Worm (Caenorhabditis elegans) whole organism, L1 larva: ENCODE data around the gene clec-183.

Experiments
- C04F5.9 ChIP-seq: sonication (generic microtip); optimal IDR thresholded peaks from 2 replicates; lab custom pipeline; 2016; ENCODE audit warnings: missing genetic modification characterization, missing compliant biosample characterization
- C34B4.2 ChIP-seq: sonication (generic microtip); optimal IDR thresholded peaks from 2 replicates; lab custom pipeline; 2017; ENCODE audit warnings: mild to moderate bottlenecking, missing genetic modification characterization, missing compliant biosample characterization
- Y116A8C.19 ChIP-seq: sonication (generic microtip); optimal IDR thresholded peaks from 2 replicates; lab custom pipeline; 2016; ENCODE audit warnings: missing compliant biosample characterization, missing genetic modification characterization, borderline replicate concordance
- aha-1 ChIP-seq: fragments of 150-350 bp; optimal IDR thresholded peaks from 2 replicates; lab custom pipeline; 2014; ENCODE audit warnings: missing biosample characterization, missing genetic modification characterization
- aly-2 ChIP-seq: fragments of 150-350 bp; optimal IDR thresholded peaks from 2 replicates; lab custom pipeline; 2014; ENCODE audit warnings: missing biosample characterization, missing genetic modification characterization
- ama-1 ChIP-seq: fragments of 150-350 bp; optimal IDR thresholded peaks from 2 replicates; lab custom pipeline; 2014
- blmp-1 ChIP-seq: fragments of 150-350 bp; optimal IDR thresholded peaks from 2 replicates; lab custom pipeline; 2014; ENCODE audit warnings: missing biosample characterization, missing genetic modification characterization
- ceh-63 ChIP-seq: fragments of 200-800 bp; sonication (Bioruptor generic); optimal IDR thresholded peaks from 2 replicates; lab custom pipeline; 2018; ENCODE audit warnings: mild to moderate bottlenecking, missing genetic modification characterization, missing compliant biosample characterization
- ceh-8 ChIP-seq: fragments of 200-800 bp; sonication (Bioruptor generic); optimal IDR thresholded peaks from 2 replicates; lab custom pipeline; 2018; ENCODE audit warnings: mild to moderate bottlenecking, missing genetic modification characterization, moderate library complexity, missing compliant biosample characterization
- ces-1 ChIP-seq: fragments of 150-350 bp; optimal IDR thresholded peaks from 2 replicates; lab custom pipeline; 2014; ENCODE audit warnings: missing biosample characterization, missing genetic modification reagents, missing genetic modification characterization
- dpl-1 ChIP-seq, 3 experiments: fragments of 150-350 bp in 2 of 3; sonication (generic microtip) in 1 of 3; optimal IDR thresholded peaks; 2 replicates each; lab custom pipeline; 2014 to 2017; ENCODE audit warnings: missing biosample characterization in 3 of 3, missing genetic modification characterization in 3 of 3, missing genetic modification reagents in 3 of 3
- efl-3 ChIP-seq: fragments of 200-800 bp; sonication (Bioruptor generic); optimal IDR thresholded peaks from 2 replicates; lab custom pipeline; 2018; ENCODE audit warnings: mild to moderate bottlenecking, missing genetic modification characterization, missing compliant biosample characterization
- egl-13 ChIP-seq: sonication (generic microtip); optimal IDR thresholded peaks from 2 replicates; lab custom pipeline; 2016; ENCODE audit warnings: missing genotype, missing genetic modification reagents, missing genetic modification characterization, missing compliant biosample characterization
- egl-27 ChIP-seq, 2 experiments: fragments of 150-350 bp in 1 of 2; sonication (generic microtip); optimal IDR thresholded peaks; 3 replicates each; lab custom pipeline; 2017 to 2018; ENCODE audit warnings: missing biosample characterization in 2 of 2, missing genetic modification characterization in 2 of 2, missing genetic modification reagents in 2 of 2
- elt-3 ChIP-seq, 6 experiments: fragments of 150-350 bp in 1 of 6; sonication (generic microtip); optimal IDR thresholded peaks; 2 replicates each; lab custom pipeline; 2017 to 2018; ENCODE audit warnings: missing biosample characterization in 6 of 6, missing genetic modification characterization in 6 of 6, inconsistent platforms in 1 of 6
- ets-5 ChIP-seq: fragments of 200-800 bp; sonication (Bioruptor generic); IDR thresholded peaks from 2 replicates; pipeline ENCODE4 v1.3.6; 2022; ENCODE audit warnings: missing genetic modification characterization, missing compliant biosample characterization
- fkh-4 ChIP-seq: sonication (generic microtip); optimal IDR thresholded peaks from 2 replicates; lab custom pipeline; 2016; ENCODE audit warnings: missing compliant biosample characterization, missing genetic modification characterization, borderline replicate concordance
- fos-1 ChIP-seq: fragments of 150-350 bp; optimal IDR thresholded peaks from 2 replicates; lab custom pipeline; 2014; ENCODE audit warnings: missing biosample characterization, missing genetic modification characterization
- hlh-17 ChIP-seq: fragments of 200-800 bp; sonication (Bioruptor generic); optimal IDR thresholded peaks from 2 replicates; lab custom pipeline; 2018; ENCODE audit warnings: missing genetic modification characterization, mild to moderate bottlenecking, missing compliant biosample characterization, moderate library complexity, borderline replicate concordance
- hpl-2 ChIP-seq: fragments of 150-350 bp; optimal IDR thresholded peaks from 2 replicates; lab custom pipeline; 2014; ENCODE audit warnings: missing biosample characterization, missing genetic modification reagents, missing genetic modification characterization
- isw-1 ChIP-seq: fragments of 200-800 bp; sonication (Bioruptor generic); IDR thresholded peaks from 2 replicates; pipeline ENCODE4 v1.3.6; 2022; ENCODE audit warnings: missing genetic modification characterization, missing compliant biosample characterization
- lin-14 ChIP-seq: fragments of 200-800 bp; sonication (Bioruptor generic); optimal IDR thresholded peaks from 2 replicates; lab custom pipeline; 2018; ENCODE audit warnings: mild to moderate bottlenecking, missing genetic modification characterization, moderate library complexity, missing compliant biosample characterization
- lin-35 ChIP-seq, 2 experiments: fragments of 150-350 bp; optimal IDR thresholded peaks; 2 replicates each; lab custom pipeline; 2014; ENCODE audit warnings: missing biosample characterization in 2 of 2, missing genetic modification characterization in 2 of 2, missing genetic modification reagents in 2 of 2
- lir-3 ChIP-seq: sonication (generic microtip); optimal IDR thresholded peaks from 2 replicates; lab custom pipeline; 2016; ENCODE audit warnings: mild to moderate bottlenecking, missing genetic modification characterization, moderate library complexity, missing compliant biosample characterization; ENCODE audit not compliant: poor library complexity
- lsy-2 ChIP-seq, 2 experiments: fragments of 150-350 bp; optimal IDR thresholded peaks; 2 replicates each; lab custom pipeline; 2014; ENCODE audit warnings: missing biosample characterization in 2 of 2, missing genetic modification characterization in 2 of 2
- mdl-1 ChIP-seq, 2 experiments: fragments of 150-350 bp; optimal IDR thresholded peaks; 2 replicates each; lab custom pipeline; 2014 to 2017; ENCODE audit warnings: missing biosample characterization in 2 of 2, missing genetic modification characterization in 2 of 2, inconsistent platforms in 1 of 2
- nhr-19 ChIP-seq: fragments of 200-800 bp; sonication (Bioruptor generic); conservative IDR thresholded peaks from 2 replicates; pipeline ENCODE4 v1.3.6; 2022; ENCODE audit warnings: missing genetic modification characterization, missing compliant biosample characterization
- nhr-237 ChIP-seq: fragments of 150-350 bp; optimal IDR thresholded peaks from 2 replicates; lab custom pipeline; 2014; ENCODE audit warnings: missing biosample characterization, missing genetic modification characterization
- nhr-47 ChIP-seq: sonication (generic microtip); optimal IDR thresholded peaks from 2 replicates; lab custom pipeline; 2016; ENCODE audit warnings: mild to moderate bottlenecking, missing genetic modification characterization, moderate library complexity, missing compliant biosample characterization
- nhr-71 ChIP-seq: sonication (generic microtip); optimal IDR thresholded peaks from 2 replicates; lab custom pipeline; 2016; ENCODE audit warnings: mild to moderate bottlenecking, missing genetic modification characterization, moderate library complexity, missing compliant biosample characterization
- nhr-76 ChIP-seq: sonication (generic microtip); optimal IDR thresholded peaks from 2 replicates; lab custom pipeline; 2017; ENCODE audit warnings: missing biosample characterization, missing genetic modification characterization
- nhr-84 ChIP-seq: sonication (generic microtip); optimal IDR thresholded peaks from 2 replicates; lab custom pipeline; 2017; ENCODE audit warnings: missing biosample characterization, missing genetic modification characterization
- nhr-85 ChIP-seq: sonication (generic microtip); peaks from one replicate; lab custom pipeline; 2016; ENCODE audit warnings: missing genetic modification characterization, inconsistent platforms, missing compliant biosample characterization
- pax-3 ChIP-seq: fragments of 200-800 bp; sonication (Bioruptor generic); optimal IDR thresholded peaks from 2 replicates; lab custom pipeline; 2018; ENCODE audit warnings: mild to moderate bottlenecking, missing genetic modification characterization, moderate library complexity, missing compliant biosample characterization
- pqm-1 ChIP-seq: sonication (generic microtip); optimal IDR thresholded peaks from 3 replicates; lab custom pipeline; 2017; ENCODE audit warnings: missing biosample characterization, missing genetic modification characterization
- rnt-1 ChIP-seq: sonication (generic microtip); optimal IDR thresholded peaks from 2 replicates; lab custom pipeline; 2016; ENCODE audit warnings: mild to moderate bottlenecking, missing genetic modification characterization, moderate library complexity, missing compliant biosample characterization
- snpc-4 ChIP-seq: fragments of 150-350 bp; optimal IDR thresholded peaks from 2 replicates; lab custom pipeline; 2014; ENCODE audit warnings: missing biosample characterization, missing genetic modification characterization
- snu-23 ChIP-seq: sonication (generic microtip); optimal IDR thresholded peaks from 2 replicates; lab custom pipeline; 2016; ENCODE audit warnings: missing genetic modification characterization, missing compliant biosample characterization
- sox-4 ChIP-seq: sonication (generic microtip); optimal IDR thresholded peaks from 2 replicates; lab custom pipeline; 2016; ENCODE audit warnings: missing genetic modification characterization, missing compliant biosample characterization
- sup-37 ChIP-seq: fragments of 200-800 bp; sonication (Bioruptor generic); optimal IDR thresholded peaks from 2 replicates; lab custom pipeline; 2018; ENCODE audit warnings: mild to moderate bottlenecking, missing genetic modification characterization, missing compliant biosample characterization
- tbx-2 ChIP-seq: sonication (generic microtip); optimal IDR thresholded peaks from 2 replicates; lab custom pipeline; 2016; ENCODE audit warnings: missing genetic modification characterization, missing compliant biosample characterization
- tlp-1 ChIP-seq: fragments of 150-350 bp; optimal IDR thresholded peaks from 2 replicates; lab custom pipeline; 2014; ENCODE audit warnings: missing biosample characterization, missing genetic modification characterization
- unc-130 ChIP-seq: fragments of 150-350 bp; optimal IDR thresholded peaks from 2 replicates; lab custom pipeline; 2017; ENCODE audit warnings: missing biosample characterization, missing genetic modification characterization, inconsistent platforms
- unc-62 ChIP-seq: fragments of 150-350 bp; optimal IDR thresholded peaks from 2 replicates; lab custom pipeline; 2014; ENCODE audit warnings: missing biosample characterization, missing genetic modification reagents, missing genetic modification characterization
- unc-86 ChIP-seq: sonication (generic microtip); optimal IDR thresholded peaks from 2 replicates; lab custom pipeline; 2016; ENCODE audit warnings: missing genetic modification characterization, missing compliant biosample characterization
- vab-15 ChIP-seq: sonication (generic microtip); optimal IDR thresholded peaks from 2 replicates; lab custom pipeline; 2017; ENCODE audit warnings: missing genotype, mild to moderate bottlenecking, missing genetic modification characterization, missing compliant biosample characterization
- xbp-1 ChIP-seq: sonication (generic microtip); optimal IDR thresholded peaks from 2 replicates; lab custom pipeline; 2016; ENCODE audit warnings: missing genetic modification characterization, missing compliant biosample characterization
- zag-1 ChIP-seq: fragments of 150-350 bp; optimal IDR thresholded peaks from 2 replicates; lab custom pipeline; 2014; ENCODE audit warnings: missing biosample characterization, missing genetic modification characterization
- zip-4 ChIP-seq: fragments of 200-800 bp; sonication (Bioruptor generic); optimal IDR thresholded peaks from 2 replicates; lab custom pipeline; 2018; ENCODE audit warnings: mild to moderate bottlenecking, missing genetic modification characterization, moderate library complexity, missing compliant biosample characterization
- ztf-11 ChIP-seq, 2 experiments: sonication (generic microtip); optimal IDR thresholded peaks; 2 replicates each; lab custom pipeline; 2016 to 2017; ENCODE audit warnings: missing genetic modification characterization in 2 of 2, missing biosample characterization in 1 of 2, missing compliant biosample characterization in 1 of 2
- ztf-4 ChIP-seq: fragments of 150-350 bp; optimal IDR thresholded peaks from 2 replicates; lab custom pipeline; 2014; ENCODE audit warnings: missing biosample characterization, missing genetic modification characterization

clec-183 gene

ce11 chrIV:9339205-9339604, 11.4 kb downstream of the clec-183 start, which contains the start of gene T20D3.6:
T20D3.6 (minus strand) TSS chrIV:9339305.
- TF ChIP-seq egl-27 (tag; optimal IDR thresholded peaks at IDR 0.05; lab: Kevin White, UChicago) (no peak), ceh-63 (GFP tag; lab: Kevin White, UChicago) (no peak), snu-23 (GFP tag; lab: Kevin White, UChicago) (no peak), blmp-1 (tag; lab: Kevin White, UChicago) (no peak), hpl-2 (no peak), xbp-1 (tag; lab: Kevin White, UChicago) (no peak), snpc-4 (tag; lab: Kevin White, UChicago) (no peak), hlh-17 (GFP tag; lab: Kevin White, UChicago) (no peak), unc-86 (tag; lab: Kevin White, UChicago) (no peak), ztf-11 (tag; optimal IDR thresholded peaks at IDR 0.05; lab: Kevin White, UChicago) (no peak), ama-1 (no peak), aly-2 (tag; lab: Kevin White, UChicago) (no peak), lin-35 (GFP tag; optimal IDR thresholded peaks at IDR 0.05; lab: Kevin White, UChicago) (no peak), zag-1 (tag; lab: Kevin White, UChicago) (no peak), ces-1 (GFP tag; lab: Kevin White, UChicago) (no peak)

ce11 chrIV:9341591-9341990, 13.8 kb downstream of the clec-183 start, which contains the start of gene vps-26:
vps-26 (minus strand) TSS chrIV:9341790.
- TF ChIP-seq tbx-2 (tag; lab: Kevin White, UChicago) (no peak), mdl-1 (tag; optimal IDR thresholded peaks at IDR 0.05; lab: Kevin White, UChicago) (peak in 1 of 2 experiments; percentile 7), isw-1 (GFP tag; lab: Robert Waterston, UW) (no peak), pqm-1 (tag; lab: Kevin White, UChicago) (no peak), Y116A8C.19 (tag; lab: Kevin White, UChicago) (no peak), lin-35 (GFP tag; optimal IDR thresholded peaks at IDR 0.05; lab: Kevin White, UChicago) (peak; percentile 20 to 39), egl-13 (tag; lab: Kevin White, UChicago) (no peak), nhr-19 (GFP tag; lab: Robert Waterston, UW) (no peak), nhr-85 (tag; lab: Kevin White, UChicago) (no peak), lir-3 (no peak), elt-3 (tag; optimal IDR thresholded peaks at IDR 0.05; lab: Kevin White, UChicago) (no peak), ceh-63 (GFP tag; lab: Kevin White, UChicago) (no peak), lin-14 (GFP tag; lab: Kevin White, UChicago) (peak; percentile 39), C04F5.9 (no peak), snpc-4 (tag; lab: Kevin White, UChicago) (no peak), snu-23 (GFP tag; lab: Kevin White, UChicago) (peak; percentile 33), nhr-47 (tag; lab: Kevin White, UChicago) (peak; percentile 2), nhr-71 (peak; percentile 37), nhr-237 (tag; lab: Kevin White, UChicago) (no peak), tlp-1 (tag; lab: Kevin White, UChicago) (no peak), ztf-4 (no peak), fos-1 (no peak), lsy-2 (tag; optimal IDR thresholded peaks at IDR 0.05; lab: Kevin White, UChicago) (peak; percentile 32 to 55), rnt-1 (tag; lab: Kevin White, UChicago) (peak; percentile 7), unc-62 (GFP tag; lab: Kevin White, UChicago) (no peak), fkh-4 (tag; lab: Kevin White, UChicago) (no peak), ets-5 (GFP tag; lab: Robert Waterston, UW) (no peak), ceh-8 (no peak), zip-4 (GFP tag; lab: Kevin White, UChicago) (no peak), nhr-76 (tag; lab: Kevin White, UChicago) (no peak), aha-1 (tag; lab: Kevin White, UChicago) (no peak), unc-130 (tag; lab: Kevin White, UChicago) (no peak), dpl-1 (GFP tag; optimal IDR thresholded peaks at IDR 0.05; lab: Kevin White, UChicago) (peak; percentile 1 to 46 (median 13)), nhr-84 (tag; lab: Kevin White, UChicago) (no peak), pax-3 (tag; lab: Kevin White, UChicago) (no peak), sox-4 (tag; lab: Kevin White, UChicago) (no peak), aly-2 (tag; lab: Kevin White, UChicago) (no peak), vab-15 (tag; lab: Kevin White, UChicago) (no peak), C34B4.2 (tag; lab: Kevin White, UChicago) (no peak), blmp-1 (tag; lab: Kevin White, UChicago) (peak; percentile 9), sup-37 (GFP tag; lab: Kevin White, UChicago) (no peak), efl-3 (GFP tag; lab: Kevin White, UChicago) (no peak)
